Worm (Caenorhabditis elegans) whole organism, L3 larva: ENCODE measurements around the gene twk-16.
A peak's percentile ranks its signal among the peaks of the same experiment; 100 is the strongest.

Experiments used
- R02D3.7 ChIP-seq: fragments of 150-350 bp; optimal IDR thresholded peaks from 2 replicates; lab custom pipeline; 2014; ENCODE audit warnings: missing biosample characterization, missing genetic modification characterization
- ZK546.5 ChIP-seq: sonication (generic microtip); optimal IDR thresholded peaks from 2 replicates; lab custom pipeline; 2017; ENCODE audit warnings: missing biosample characterization, missing genetic modification characterization
- aly-2 ChIP-seq: fragments of 150-350 bp; optimal IDR thresholded peaks from 2 replicates; lab custom pipeline; 2014; ENCODE audit warnings: missing biosample characterization, missing genetic modification characterization
- ama-1 ChIP-seq: fragments of 150-350 bp; optimal IDR thresholded peaks from 2 replicates; lab custom pipeline; 2018
- ceh-28 ChIP-seq: fragments of 150-350 bp; optimal IDR thresholded peaks from 2 replicates; lab custom pipeline; 2014; ENCODE audit warnings: missing biosample characterization, missing genetic modification reagents, missing genetic modification characterization
- ceh-82 ChIP-seq: fragments of 150-350 bp; optimal IDR thresholded peaks from 2 replicates; lab custom pipeline; 2014; ENCODE audit warnings: missing biosample characterization, missing genetic modification characterization
- ceh-9 ChIP-seq: sonication (generic microtip); optimal IDR thresholded peaks from 2 replicates; lab custom pipeline; 2018; ENCODE audit warnings: missing biosample characterization, missing genetic modification characterization
- daf-12 ChIP-seq: fragments of 150-350 bp; optimal IDR thresholded peaks from 2 replicates; lab custom pipeline; 2014; ENCODE audit warnings: missing biosample characterization, missing genetic modification reagents, missing genetic modification characterization
- egl-27 ChIP-seq: sonication (generic microtip); optimal IDR thresholded peaks from 4 replicates; lab custom pipeline; 2017; ENCODE audit warnings: missing biosample characterization, missing genetic modification reagents, missing genetic modification characterization
- egl-5 ChIP-seq: fragments of 150-350 bp; optimal IDR thresholded peaks from 2 replicates; lab custom pipeline; 2017; ENCODE audit warnings: missing biosample characterization, missing genetic modification reagents, missing genetic modification characterization, inconsistent platforms
- elt-2 ChIP-seq: sonication (generic microtip); optimal IDR thresholded peaks from 2 replicates; lab custom pipeline; 2016; ENCODE audit warnings: missing genetic modification reagents, mild to moderate bottlenecking, missing genetic modification characterization, missing compliant biosample characterization
- fkh-10 ChIP-seq: sonication (generic microtip); optimal IDR thresholded peaks from 2 replicates; lab custom pipeline; 2017; ENCODE audit warnings: missing biosample characterization, missing genetic modification reagents, missing genetic modification characterization
- fkh-2 ChIP-seq: fragments of 150-350 bp; optimal IDR thresholded peaks from 2 replicates; lab custom pipeline; 2014; ENCODE audit warnings: missing biosample characterization, missing genetic modification reagents, missing genetic modification characterization
- fos-1 ChIP-seq: fragments of 150-350 bp; optimal IDR thresholded peaks from 2 replicates; lab custom pipeline; 2014; ENCODE audit warnings: missing biosample characterization, missing genetic modification characterization
- hmg-11 ChIP-seq: sonication (generic microtip); optimal IDR thresholded peaks from 2 replicates; lab custom pipeline; 2016; ENCODE audit warnings: missing genetic modification characterization, missing compliant biosample characterization
- jun-1 ChIP-seq: fragments of 150-350 bp; optimal IDR thresholded peaks from 2 replicates; lab custom pipeline; 2014; ENCODE audit warnings: missing biosample characterization, missing genetic modification reagents, missing genetic modification characterization
- lin-15B ChIP-seq: fragments of 150-350 bp; optimal IDR thresholded peaks from 2 replicates; lab custom pipeline; 2014; ENCODE audit warnings: missing biosample characterization, missing genetic modification characterization
- lin-39 ChIP-seq: fragments of 150-350 bp; optimal IDR thresholded peaks from 2 replicates; lab custom pipeline; 2018; ENCODE audit warnings: missing biosample characterization, missing genetic modification reagents, missing genetic modification characterization
- nhr-11 ChIP-seq: fragments of 150-350 bp; optimal IDR thresholded peaks from 2 replicates; lab custom pipeline; 2014; ENCODE audit warnings: missing biosample characterization, missing genetic modification characterization
- nhr-12 ChIP-seq: fragments of 150-350 bp; optimal IDR thresholded peaks from 2 replicates; lab custom pipeline; 2014; ENCODE audit warnings: missing biosample characterization, missing genetic modification characterization
- nhr-23 ChIP-seq: fragments of 150-350 bp; optimal IDR thresholded peaks from 2 replicates; lab custom pipeline; 2014; ENCODE audit warnings: missing biosample characterization, missing genetic modification reagents, missing genetic modification characterization
- nhr-28 ChIP-seq: fragments of 150-350 bp; optimal IDR thresholded peaks from 2 replicates; lab custom pipeline; 2014; ENCODE audit warnings: missing biosample characterization, missing genetic modification characterization
- nhr-67 ChIP-seq: fragments of 150-350 bp; optimal IDR thresholded peaks from 2 replicates; lab custom pipeline; 2014; ENCODE audit warnings: missing biosample characterization, missing genetic modification characterization
- nhr-76 ChIP-seq: fragments of 150-350 bp; sonication (generic microtip); optimal IDR thresholded peaks from 5 replicates; lab custom pipeline; 2014; ENCODE audit warnings: missing biosample characterization, missing genetic modification characterization
- nhr-77 ChIP-seq: fragments of 150-350 bp; optimal IDR thresholded peaks from 2 replicates; lab custom pipeline; 2014; ENCODE audit warnings: missing biosample characterization, missing genetic modification characterization
- pha-4 ChIP-seq: fragments of 150-350 bp; optimal IDR thresholded peaks from 2 replicates; lab custom pipeline; 2014; ENCODE audit warnings: missing biosample characterization, missing genetic modification reagents, missing genetic modification characterization
- skn-1 ChIP-seq: fragments of 150-350 bp; optimal IDR thresholded peaks from 2 replicates; lab custom pipeline; 2014; ENCODE audit warnings: missing biosample characterization, missing genetic modification characterization
- snpc-4 ChIP-seq: fragments of 150-350 bp; optimal IDR thresholded peaks from 2 replicates; lab custom pipeline; 2014; ENCODE audit warnings: missing biosample characterization, missing genetic modification characterization
- unc-39 ChIP-seq: sonication (generic microtip); optimal IDR thresholded peaks from 4 replicates; lab custom pipeline; 2017; ENCODE audit warnings: missing biosample characterization, missing genetic modification characterization
- unc-62 ChIP-seq: fragments of 150-350 bp; sonication (generic microtip); optimal IDR thresholded peaks from 4 replicates; lab custom pipeline; 2014; ENCODE audit warnings: missing biosample characterization, missing genetic modification reagents, missing genetic modification characterization
- zag-1 ChIP-seq: fragments of 150-350 bp; optimal IDR thresholded peaks from 2 replicates; lab custom pipeline; 2014; ENCODE audit warnings: missing biosample characterization, missing genetic modification characterization
- ztf-4 ChIP-seq: fragments of 150-350 bp; optimal IDR thresholded peaks from 2 replicates; lab custom pipeline; 2014; ENCODE audit warnings: missing biosample characterization, missing genetic modification characterization

twk-16 gene

ce11 chrX:3061698-3062097 is 19.2 kb upstream of the twk-16 start:
- TF ChIP-seq nhr-77 (tag; lab: Kevin White, UChicago) (no peak), ZK546.5 (tag; lab: Kevin White, UChicago) (no peak), nhr-23 (tag; lab: Kevin White, UChicago) (no peak), egl-5 (tag; lab: Kevin White, UChicago) (no peak), daf-12 (tag; lab: Kevin White, UChicago) (no peak), R02D3.7 (tag; lab: Kevin White, UChicago) (no peak), ceh-82 (tag; lab: Kevin White, UChicago) (no peak), fos-1 (tag; lab: Kevin White, UChicago) (no peak)

ce11 chrX:3063274-3063673 is 17.7 kb upstream of the twk-16 start, which contains the start of gene ceh-30:
ceh-30 (plus strand) TSS chrX:3063574.
- TF ChIP-seq lin-39 (tag; lab: Kevin White, UChicago) = no peak
- TF ChIP-seq ZK546.5 (tag; lab: Kevin White, UChicago) = no peak
- TF ChIP-seq ztf-4 (tag; lab: Kevin White, UChicago) = no peak
- TF ChIP-seq ceh-9 (tag; lab: Kevin White, UChicago) = no peak
- TF ChIP-seq fkh-2 (tag; lab: Kevin White, UChicago) = no peak
- no peak for TF ChIP-seq unc-39 (tag; lab: Kevin White, UChicago)
- no peak for TF ChIP-seq snpc-4
- TF ChIP-seq nhr-77 (tag; lab: Kevin White, UChicago) = no peak
- no peak for TF ChIP-seq pha-4 (tag; lab: Kevin White, UChicago)
- no peak for TF ChIP-seq ceh-82 (tag; lab: Kevin White, UChicago)
- no peak for TF ChIP-seq ceh-28 (tag; lab: Kevin White, UChicago)
- no peak for TF ChIP-seq nhr-67
- no peak for TF ChIP-seq nhr-76
- no peak for TF ChIP-seq aly-2 (tag; lab: Kevin White, UChicago)
- TF ChIP-seq, all 47 proteins: peak for 0

- TF ChIP-seq nhr-76 (no peak), jun-1 (tag; lab: Kevin White, UChicago) (no peak), fos-1 (tag; lab: Kevin White, UChicago) (no peak), unc-62 (GFP tag; lab: Kevin White, UChicago) (no peak), fkh-10 (no peak)
- TF ChIP-seq, all 47 proteins: peak for 0
Measured at ce11 chrX:3067052-3067451, 13.9 kb upstream of the twk-16 start.

ce11 chrX:3070322-3070721 is 10.6 kb upstream of the twk-16 start, which contains the start of gene ceh-31:
ceh-31 (minus strand) TSS chrX:3070422.
- no peak for TF ChIP-seq elt-2 (tag; lab: Kevin White, UChicago)
- TF ChIP-seq lin-39 (tag; lab: Kevin White, UChicago) = no peak
- TF ChIP-seq skn-1 = no peak
- no peak for TF ChIP-seq nhr-23 (tag; lab: Kevin White, UChicago)
- TF ChIP-seq fos-1 (tag; lab: Kevin White, UChicago) = no peak
- TF ChIP-seq hmg-11 (tag; lab: Kevin White, UChicago) = no peak
- no peak for TF ChIP-seq lin-15B
- TF ChIP-seq ceh-9 (tag; lab: Kevin White, UChicago) = no peak
- no peak for TF ChIP-seq egl-27 (tag; lab: Kevin White, UChicago)

- no peak for TF ChIP-seq zag-1
- no peak for TF ChIP-seq ZK546.5 (tag; lab: Kevin White, UChicago)
- TF ChIP-seq nhr-77 (tag; lab: Kevin White, UChicago) = no peak
- TF ChIP-seq ama-1 (lab: Kevin White, UChicago) = no peak
- TF ChIP-seq nhr-11 (tag; lab: Kevin White, UChicago) = no peak
- TF ChIP-seq daf-12 (tag; lab: Kevin White, UChicago) = no peak
- TF ChIP-seq elt-2 (tag; lab: Kevin White, UChicago) = no peak
- TF ChIP-seq unc-62 (GFP tag; lab: Kevin White, UChicago) = no peak
- no peak for TF ChIP-seq nhr-28 (tag; lab: Kevin White, UChicago)
- no peak for TF ChIP-seq hmg-11 (tag; lab: Kevin White, UChicago)
- no peak for TF ChIP-seq ceh-28 (tag; lab: Kevin White, UChicago)
- TF ChIP-seq nhr-67 = no peak
- TF ChIP-seq, all 47 proteins: peak for 0
Measured at ce11 chrX:3087245-3087644, 6.3 kb downstream of the twk-16 start, which contains the start of gene F52E4.5. F52E4.5 (minus strand) TSS chrX:3087345.

- TF ChIP-seq ceh-28 (tag; lab: Kevin White, UChicago) = peak; percentile 35
- peak; percentile 27 for TF ChIP-seq pha-4 (tag; lab: Kevin White, UChicago)
- TF ChIP-seq nhr-12 (tag; lab: Kevin White, UChicago) = no peak
Measured at ce11 chrX:3087647-3088046, 6.7 kb downstream of the twk-16 start.
